Fruit fly (Drosophila melanogaster): ENCODE measurements around the gene Tango6.
A peak's percentile ranks its signal among the peaks of the same experiment; 100 is the strongest.

Gene Tango6

dm6 chr2L:18946636-18947514 lies 22.0 kb upstream of the Tango6 start (continued):
- TF ChIP-seq ac (GFP tag; optimal IDR thresholded peaks at IDR 0.05), result no peak
- no peak for TF ChIP-seq eve (GFP tag; optimal IDR thresholded peaks at IDR 0.05)
- no peak for TF ChIP-seq Hr51 (GFP tag; optimal IDR thresholded peaks at IDR 0.05)
- peak; percentile 53 for TF ChIP-seq CG8388 (GFP tag; optimal IDR thresholded peaks at IDR 0.05)
- TF ChIP-seq CG7928 (GFP tag; optimal IDR thresholded peaks at IDR 0.05), result no peak
- no peak for TF ChIP-seq CG11504 (tag; optimal IDR thresholded peaks at IDR 0.05)
- TF ChIP-seq Ssrp (tag; optimal IDR thresholded peaks at IDR 0.05), result peak; percentile 9
- TF ChIP-seq CG12104 (GFP tag; optimal IDR thresholded peaks at IDR 0.05), result no peak
- TF ChIP-seq CG15696 (tag; optimal IDR thresholded peaks at IDR 0.05), result peak; percentile 59
- peak; percentile 93 for TF ChIP-seq CG31224 (GFP tag; IDR thresholded peaks at IDR 0.05)
- no peak for TF ChIP-seq Dip2 (GFP tag; IDR thresholded peaks at IDR 0.05)
- TF ChIP-seq lola (GFP tag; optimal IDR thresholded peaks at IDR 0.05), result peak in 1 of 3 experiments; percentile 68
- no peak for TF ChIP-seq luna (GFP tag; optimal IDR thresholded peaks at IDR 0.05)
- TF ChIP-seq slbo (GFP tag; IDR thresholded peaks at IDR 0.05), result 0 out of 2 replicates have a peak, but pooled peaks have one; percentile 9
- TF ChIP-seq CG10431 (GFP tag; optimal IDR thresholded peaks at IDR 0.05), result no peak
- TF ChIP-seq CG10654 (GFP tag; optimal IDR thresholded peaks at IDR 0.05), result no peak
- peak; percentile 41 for TF ChIP-seq CG13775 (GFP tag; optimal IDR thresholded peaks at IDR 0.05)
- no peak for TF ChIP-seq CG9609 (GFP tag; optimal IDR thresholded peaks at IDR 0.05)
- peak; percentile 83 for TF ChIP-seq dmrt11E (tag; optimal IDR thresholded peaks at IDR 0.05)
- TF ChIP-seq sisA (GFP tag; IDR thresholded peaks at IDR 0.05), result no peak
- TF ChIP-seq Bdp1 (GFP tag; optimal IDR thresholded peaks at IDR 0.05), result no peak
- TF ChIP-seq MTF-1 (GFP tag; optimal IDR thresholded peaks at IDR 0.05; ENCODE audit: borderline replicate concordance), result no peak
- TF ChIP-seq CG7786 (GFP tag; optimal IDR thresholded peaks at IDR 0.05), result no peak
- peak; percentile 78 for TF ChIP-seq gem (tag; optimal IDR thresholded peaks at IDR 0.05)
- TF ChIP-seq CG4282 (GFP tag; optimal IDR thresholded peaks at IDR 0.05), result no peak
- TF ChIP-seq sima (GFP tag; optimal IDR thresholded peaks at IDR 0.05), result no peak
- no peak for TF ChIP-seq Bgb (GFP tag; IDR thresholded peaks at IDR 0.05; ENCODE audit: partially characterized antibody)
- TF ChIP-seq CG5245 (GFP tag; optimal IDR thresholded peaks at IDR 0.05), result no peak
- TF ChIP-seq stc (GFP tag; IDR thresholded peaks at IDR 0.05), result no peak
- TF ChIP-seq CG10209 (GFP tag; optimal IDR thresholded peaks at IDR 0.05), result peak; percentile 15
- 0 out of 3 replicates have a peak, but pooled peaks have one; percentile 12 for TF ChIP-seq Aef1 (GFP tag; IDR thresholded peaks at IDR 0.05)
- no peak for TF ChIP-seq crc (GFP tag; optimal IDR thresholded peaks at IDR 0.05)
- TF ChIP-seq usp (GFP tag; optimal IDR thresholded peaks at IDR 0.05), result no peak
- TF ChIP-seq pan (optimal IDR thresholded peaks at IDR 0.05), result no peak
- TF ChIP-seq pan (GFP tag; optimal IDR thresholded peaks at IDR 0.05 in 1 of 2, IDR thresholded peaks at IDR 0.05 in 1 of 2), result no peak
- no peak for TF ChIP-seq Doc2 (GFP tag; IDR thresholded peaks at IDR 0.05)
- TF ChIP-seq CG10267 (tag; optimal IDR thresholded peaks at IDR 0.05), result peak; percentile 48
- TF ChIP-seq esg (GFP tag; conservative IDR thresholded peaks at IDR 0.05), result no peak
- no peak for TF ChIP-seq CG11560 (tag; IDR thresholded peaks at IDR 0.05)
- TF ChIP-seq chinmo (GFP tag; IDR thresholded peaks at IDR 0.05; ENCODE audit: partially characterized antibody), result no peak
- no peak for TF ChIP-seq wek (GFP tag; optimal IDR thresholded peaks at IDR 0.05)
- TF ChIP-seq jumu (GFP tag; optimal IDR thresholded peaks at IDR 0.05), result no peak
- peak; percentile 2 for TF ChIP-seq ATbp (GFP tag; optimal IDR thresholded peaks at IDR 0.05)
- no peak for TF ChIP-seq her (GFP tag; optimal IDR thresholded peaks at IDR 0.05)
- TF ChIP-seq CkIIα-i1 (GFP tag; IDR thresholded peaks at IDR 0.05), result no peak
- no peak for TF ChIP-seq HHEX (GFP tag; optimal IDR thresholded peaks at IDR 0.05)
- no peak for TF ChIP-seq org-1 (GFP tag; optimal IDR thresholded peaks at IDR 0.05)
- no peak for TF ChIP-seq vnd (GFP tag; IDR thresholded peaks at IDR 0.05; ENCODE audit: partially characterized antibody)
- TF ChIP-seq CG31441 (GFP tag; IDR thresholded peaks at IDR 0.05), result peak; percentile 58
